Fruit fly (Drosophila melanogaster) whole organism, embryonic: Measurements from ENCODE around the gene CG14960.
A peak's percentile ranks its signal among the peaks of the same experiment; 100 is the strongest.

Source experiments
- Bgb ChIP-seq: fragments of 200-800 bp; sonication (Bioruptor generic); IDR thresholded peaks from 2 replicates; pipeline ENCODE4 v1.3.6; 2022; ENCODE audit warnings: missing biosample characterization, missing genetic modification characterization; ENCODE audit not compliant: partially characterized antibody
- Blimp-1 ChIP-seq: fragments of 200-800 bp; sonication (Bioruptor generic); optimal IDR thresholded peaks from 3 replicates; lab custom pipeline; 2018; ENCODE audit warnings: missing biosample characterization, missing genetic modification characterization, mild to moderate bottlenecking, moderate library complexity, missing genetic modification reagents
- C15 ChIP-seq: fragments of 200-800 bp; sonication (Bioruptor generic); IDR thresholded peaks from 3 replicates; pipeline ENCODE4 v1.3.6; 2022; ENCODE audit warnings: missing biosample characterization, missing genetic modification characterization
- CG10147 ChIP-seq: fragments of 200-800 bp; sonication (Bioruptor generic); optimal IDR thresholded peaks from 2 replicates; lab custom pipeline; 2019; ENCODE audit warnings: missing biosample characterization, mild to moderate bottlenecking, missing genetic modification characterization, moderate library complexity
- CG11247 ChIP-seq: fragments of 200-800 bp; sonication (Bioruptor generic); IDR thresholded peaks from 2 replicates; pipeline ENCODE4 v1.3.6; 2022; ENCODE audit warnings: missing biosample characterization, missing genetic modification characterization
- CG12104 ChIP-seq: fragments of 200-800 bp; sonication (Bioruptor generic); optimal IDR thresholded peaks from 3 replicates; lab custom pipeline; 2016; ENCODE audit warnings: missing biosample characterization, missing genetic modification characterization
- CG13287 ChIP-seq: fragments of 200-800 bp; sonication (Bioruptor generic); IDR thresholded peaks from 2 replicates; pipeline ENCODE4 v1.3.6; 2022; ENCODE audit warnings: missing biosample characterization, missing genetic modification characterization; ENCODE audit not compliant: partially characterized antibody
- CG13775 ChIP-seq: fragments of 200-800 bp; sonication (Bioruptor generic); optimal IDR thresholded peaks from 3 replicates; lab custom pipeline; 2017; ENCODE audit warnings: missing biosample characterization, mild to moderate bottlenecking, missing genetic modification characterization
- CG15601 ChIP-seq: fragments of 200-800 bp; sonication (Bioruptor generic); optimal IDR thresholded peaks from 3 replicates; lab custom pipeline; 2019; ENCODE audit warnings: missing biosample characterization, mild to moderate bottlenecking, missing genetic modification characterization, moderate library complexity
- CG18011 ChIP-seq: fragments of 200-800 bp; sonication (Bioruptor generic); optimal IDR thresholded peaks from 2 replicates; lab custom pipeline; 2017; ENCODE audit warnings: missing biosample characterization, missing genetic modification characterization, mild to moderate bottlenecking, moderate library complexity, missing genotype
- CG18619 ChIP-seq: fragments of 200-800 bp; sonication (Bioruptor generic); optimal IDR thresholded peaks from 3 replicates; lab custom pipeline; 2017; ENCODE audit warnings: missing biosample characterization, mild to moderate bottlenecking, missing genetic modification characterization
- CG2199 ChIP-seq: fragments of 200-800 bp; sonication (Bioruptor generic); IDR thresholded peaks from 3 replicates; pipeline ENCODE4 v1.3.6; 2022; ENCODE audit warnings: missing biosample characterization, missing genetic modification characterization
- CG30020 ChIP-seq: fragments of 200-800 bp; optimal IDR thresholded peaks from 2 replicates; lab custom pipeline; 2019; ENCODE audit warnings: missing biosample characterization, mild to moderate bottlenecking, missing genetic modification characterization, moderate library complexity
- CG3163 ChIP-seq: fragments of 200-800 bp; sonication (Bioruptor generic); optimal IDR thresholded peaks from 3 replicates; lab custom pipeline; 2016; ENCODE audit warnings: missing biosample characterization, missing genetic modification characterization
- CG6765 ChIP-seq: fragments of 200-800 bp; sonication (Bioruptor generic); optimal IDR thresholded peaks from 3 replicates; lab custom pipeline; 2017; ENCODE audit warnings: missing biosample characterization, mild to moderate bottlenecking, missing genetic modification characterization
- CTCF ChIP-seq: fragments of 200-800 bp; sonication (Bioruptor generic); optimal IDR thresholded peaks from 2 replicates; lab custom pipeline; 2017; ENCODE audit warnings: missing biosample characterization, mild to moderate bottlenecking, missing genetic modification characterization, moderate library complexity
- CoRest ChIP-seq: fragments of 200-800 bp; sonication (Bioruptor generic); optimal IDR thresholded peaks from 3 replicates; lab custom pipeline; 2018; ENCODE audit warnings: missing biosample characterization, mild to moderate bottlenecking, missing genetic modification characterization, moderate library complexity
- Doc3 ChIP-seq: fragments of 200-800 bp; sonication (Bioruptor generic); IDR thresholded peaks from 3 replicates; pipeline ENCODE4 v1.3.6; 2022; ENCODE audit warnings: missing biosample characterization, missing genetic modification characterization; ENCODE audit not compliant: partially characterized antibody
- Dp ChIP-seq: fragments of 200-800 bp; sonication (Bioruptor generic); optimal IDR thresholded peaks from 2 replicates; lab custom pipeline; 2018; ENCODE audit warnings: missing biosample characterization, mild to moderate bottlenecking, missing genetic modification characterization, moderate library complexity
- E2f2 ChIP-seq: fragments of 200-800 bp; sonication (Bioruptor generic); IDR thresholded peaks from 2 replicates; pipeline ENCODE4 v1.3.6; 2022; ENCODE audit warnings: missing biosample characterization, missing genetic modification characterization
- Hmx ChIP-seq: fragments of 200-800 bp; sonication (Bioruptor generic); optimal IDR thresholded peaks from 2 replicates; lab custom pipeline; 2016; ENCODE audit warnings: missing biosample characterization, missing genetic modification characterization
- Lhr ChIP-seq: fragments of 200-800 bp; sonication (Bioruptor generic); optimal IDR thresholded peaks from 3 replicates; lab custom pipeline; 2017; ENCODE audit warnings: mild to moderate bottlenecking, missing biosample characterization, missing genetic modification reagents, missing genetic modification characterization
- Nf-YB ChIP-seq: fragments of 200-800 bp; sonication (Bioruptor generic); optimal IDR thresholded peaks from 3 replicates; lab custom pipeline; 2019; ENCODE audit warnings: missing biosample characterization, mild to moderate bottlenecking, missing genetic modification characterization, moderate library complexity
- Opbp ChIP-seq: fragments of 200-800 bp; sonication (Bioruptor generic); IDR thresholded peaks from 3 replicates; pipeline ENCODE4 v1.3.6; 2022; ENCODE audit warnings: missing biosample characterization, missing genetic modification characterization; ENCODE audit not compliant: partially characterized antibody
- Pdp1 ChIP-seq, 2 experiments: fragments of 200-800 bp; sonication (Bioruptor generic); optimal IDR thresholded peaks; 3 replicates each; lab custom pipeline; 2016; ENCODE audit warnings: missing biosample characterization in 2 of 2, missing genetic modification characterization in 2 of 2, mild to moderate bottlenecking in 1 of 2, moderate library complexity in 1 of 2
- Trl ChIP-seq, 3 experiments: fragments of >200 bp in 2 of 3; fragments of 200-800 bp in 1 of 3; sonication (Bioruptor generic) in 1 of 3; optimal IDR thresholded peaks; 2 replicates in 1 of 3; 3 replicates in 2 of 3; lab custom pipeline; 2016 to 2017; ENCODE audit warnings: missing biosample characterization in 1 of 3, missing genetic modification characterization in 1 of 3
- Usf ChIP-seq: fragments of 200-800 bp; sonication (Bioruptor generic); optimal IDR thresholded peaks from 2 replicates; lab custom pipeline; 2017; ENCODE audit warnings: missing genotype, missing biosample characterization, missing genetic modification characterization
- cato ChIP-seq: fragments of 200-800 bp; sonication (Bioruptor generic); optimal IDR thresholded peaks from 2 replicates; lab custom pipeline; 2016; ENCODE audit warnings: missing biosample characterization, missing genetic modification characterization, borderline replicate concordance
- ftz-f1 ChIP-seq: fragments of 200-800 bp; sonication (Bioruptor generic); optimal IDR thresholded peaks from 2 replicates; lab custom pipeline; 2016; ENCODE audit warnings: missing biosample characterization, missing genetic modification characterization
- gsb-n ChIP-seq: fragments of 200-800 bp; sonication (Bioruptor generic); optimal IDR thresholded peaks from 3 replicates; lab custom pipeline; 2018; ENCODE audit warnings: missing biosample characterization, mild to moderate bottlenecking, missing genetic modification characterization
- kni ChIP-seq: fragments of 200-800 bp; sonication (Bioruptor generic); optimal IDR thresholded peaks from 3 replicates; lab custom pipeline; 2017; ENCODE audit warnings: mild to moderate bottlenecking, missing biosample characterization, missing genetic modification reagents, missing genetic modification characterization
- lov ChIP-seq, 2 experiments: fragments of 200-800 bp in 1 of 2; fragments of >200 bp in 1 of 2; sonication (Bioruptor generic) in 1 of 2; IDR thresholded peaks in 1 of 2; optimal IDR thresholded peaks in 1 of 2; 2 replicates in 1 of 2; 3 replicates in 1 of 2; pipeline versions ENCODE4 v1.3.6 to Lab custom; 2017 to 2022; ENCODE audit warnings: missing biosample characterization in 1 of 2, missing genetic modification characterization in 1 of 2
- pita ChIP-seq: fragments of 200-800 bp; sonication (Bioruptor generic); optimal IDR thresholded peaks from 2 replicates; lab custom pipeline; 2017; ENCODE audit warnings: missing biosample characterization, mild to moderate bottlenecking, missing genetic modification characterization
- pzg ChIP-seq: fragments of 200-800 bp; sonication (Bioruptor generic); optimal IDR thresholded peaks from 3 replicates; lab custom pipeline; 2018; ENCODE audit warnings: missing biosample characterization, mild to moderate bottlenecking, missing genetic modification characterization, moderate library complexity
- slp2 ChIP-seq: fragments of 200-800 bp; sonication (Bioruptor generic); optimal IDR thresholded peaks from 2 replicates; lab custom pipeline; 2016; ENCODE audit warnings: missing biosample characterization, missing genetic modification characterization
- stwl ChIP-seq: fragments of 200-800 bp; sonication (Bioruptor generic); optimal IDR thresholded peaks from 3 replicates; lab custom pipeline; 2018; ENCODE audit warnings: missing biosample characterization, mild to moderate bottlenecking, missing genetic modification characterization, moderate library complexity
- trem ChIP-seq: fragments of 200-800 bp; optimal IDR thresholded peaks from 3 replicates; lab custom pipeline; 2019; ENCODE audit warnings: missing biosample characterization, mild to moderate bottlenecking, missing genetic modification characterization, moderate library complexity
- trh ChIP-seq: fragments of 200-800 bp; sonication (Bioruptor generic); optimal IDR thresholded peaks from 2 replicates; lab custom pipeline; 2016; ENCODE audit warnings: missing biosample characterization, missing genetic modification characterization
- z ChIP-seq: fragments of 200-800 bp; sonication (Bioruptor generic); IDR thresholded peaks from 3 replicates; pipeline ENCODE4 v1.3.6; 2022; ENCODE audit warnings: missing biosample characterization, missing genetic modification characterization

CG14960 gene

dm6 chr3L:3276930-3277329, 6.1 kb downstream of the CG14960 start:
- TF ChIP-seq CG10147 (GFP tag; lab: Kevin White, UChicago) (no peak), CoRest (tag; lab: Kevin White, UChicago) (peak; percentile 27), CG13287 (GFP tag; lab: Robert Waterston, UW) (peak; percentile 62; the same call in 1 of the 2 replicates), z (peak; percentile 83), cato (GFP tag; lab: Kevin White, UChicago) (no peak), Dp (GFP tag; lab: Kevin White, UChicago) (peak; percentile 8), Hmx (GFP tag; lab: Kevin White, UChicago) (no peak), CG11247 (peak; percentile 95), CG18011 (GFP tag; lab: Kevin White, UChicago) (no peak), pzg (GFP tag; lab: Kevin White, UChicago) (no peak), Opbp (peak; percentile 49; the same call in 1 of the 3 replicates), CG18619 (GFP tag; lab: Kevin White, UChicago) (no peak), CG30020 (tag; lab: Kevin White, UChicago) (no peak), E2f2 (0 out of 2 replicates have a peak, but pooled peaks have one; percentile 8), CG6765 (GFP tag; lab: Kevin White, UChicago) (no peak), stwl (tag; lab: Kevin White, UChicago) (peak; percentile 54), Bgb (GFP tag; lab: Robert Waterston, UW) (peak; percentile 23; the same call in 1 of the 2 replicates), CG13775 (GFP tag; lab: Kevin White, UChicago) (no peak), Usf (GFP tag; lab: Kevin White, UChicago) (no peak), Doc3 (no peak), CG12104 (GFP tag; lab: Kevin White, UChicago) (no peak), Pdp1 (GFP tag; optimal IDR thresholded peaks at IDR 0.05; lab: Kevin White, UChicago) (peak in 1 of 2 experiments; percentile 26), C15 (GFP tag; lab: Robert Waterston, UW) (no peak), trem (tag; lab: Kevin White, UChicago) (peak; percentile 16), CG15601 (tag; lab: Kevin White, UChicago) (peak; percentile 3), pita (peak; percentile 61), lov (optimal IDR thresholded peaks at IDR 0.05; lab: Kevin White, UChicago) (no peak), lov (GFP tag; IDR thresholded peaks at IDR 0.05; lab: Robert Waterston, UW) (no peak), CG2199 (GFP tag; lab: Robert Waterston, UW) (no peak), slp2 (GFP tag; lab: Kevin White, UChicago) (no peak), Lhr (GFP tag; lab: Kevin White, UChicago) (peak; percentile 56), CTCF (peak; percentile 58), ftz-f1 (GFP tag; lab: Kevin White, UChicago) (peak; percentile 80)

- TF ChIP-seq kni, result peak; percentile 37
- TF ChIP-seq Blimp-1 (GFP tag; lab: Kevin White, UChicago), result peak; percentile 11
- TF ChIP-seq Nf-YB (GFP tag; lab: Kevin White, UChicago), result no peak
- TF ChIP-seq Trl (optimal IDR thresholded peaks at IDR 0.05; lab: Kevin White, UChicago), result peak in 1 of 2 experiments; percentile 22
- TF ChIP-seq Trl (GFP tag; optimal IDR thresholded peaks at IDR 0.05; lab: Kevin White, UChicago), result no peak
- 0 out of 3 replicates have a peak, but pooled peaks have one; percentile 15 for TF ChIP-seq Doc3
- TF ChIP-seq CG3163 (GFP tag; lab: Kevin White, UChicago), result peak; percentile 63
- TF ChIP-seq gsb-n, result no peak
- no peak for TF ChIP-seq trh (GFP tag; lab: Kevin White, UChicago)
These were observed 9.1 kb downstream of the CG14960 start, which contains the start of gene CG12017 for dm6 chr3L:3279930-3280329. CG12017 (plus strand) TSS chr3L:3280239.
